Fruit fly (Drosophila melanogaster) whole organism, embryonic: ENCODE measurements around the gene Pa1.

Experiments
- Abd-B ChIP-seq: fragments of 200-800 bp; sonication (Bioruptor generic); optimal IDR thresholded peaks from 2 replicates; lab custom pipeline; 2018; ENCODE audit warnings: missing biosample characterization, mild to moderate bottlenecking, missing genetic modification characterization, moderate library complexity
- Adf1 ChIP-seq: fragments of 200-800 bp; sonication (Bioruptor generic); IDR thresholded peaks from 2 replicates; pipeline ENCODE4 v1.3.6; 2022; ENCODE audit warnings: missing biosample characterization, missing genetic modification characterization
- Atf6 ChIP-seq: fragments of 200-800 bp; sonication (Bioruptor generic); IDR thresholded peaks from 2 replicates; pipeline ENCODE4 v1.3.6; 2022; ENCODE audit warnings: missing biosample characterization, missing genetic modification characterization
- BEAF-32 ChIP-seq: fragments of 200-800 bp; sonication (Bioruptor generic); optimal IDR thresholded peaks from 3 replicates; lab custom pipeline; 2017; ENCODE audit warnings: missing biosample characterization, missing genetic modification characterization, mild to moderate bottlenecking, moderate library complexity, missing genetic modification reagents
- C15 ChIP-seq: fragments of 200-800 bp; sonication (Bioruptor generic); IDR thresholded peaks from 3 replicates; pipeline ENCODE4 v1.3.6; 2022; ENCODE audit warnings: missing biosample characterization, missing genetic modification characterization
- CG10959 ChIP-seq: fragments of 200-800 bp; sonication (Bioruptor generic); IDR thresholded peaks from 2 replicates; pipeline ENCODE4 v1.3.6; 2022; ENCODE audit warnings: missing biosample characterization, missing genetic modification characterization
- CG11696 ChIP-seq: fragments of 200-800 bp; sonication (Bioruptor generic); IDR thresholded peaks from 2 replicates; pipeline ENCODE4 v1.3.6; 2022; ENCODE audit warnings: missing biosample characterization, missing genetic modification characterization
- CG12391 ChIP-seq: fragments of 200-800 bp; sonication (Bioruptor generic); optimal IDR thresholded peaks from 3 replicates; lab custom pipeline; 2018; ENCODE audit warnings: missing biosample characterization, mild to moderate bottlenecking, missing genetic modification characterization, moderate library complexity
- CG13775 ChIP-seq: fragments of 200-800 bp; sonication (Bioruptor generic); optimal IDR thresholded peaks from 3 replicates; lab custom pipeline; 2017; ENCODE audit warnings: missing biosample characterization, mild to moderate bottlenecking, missing genetic modification characterization
- CG15601 ChIP-seq: fragments of 200-800 bp; sonication (Bioruptor generic); optimal IDR thresholded peaks from 3 replicates; lab custom pipeline; 2019; ENCODE audit warnings: missing biosample characterization, mild to moderate bottlenecking, missing genetic modification characterization, moderate library complexity
- CG1647 ChIP-seq: fragments of 200-800 bp; sonication (Bioruptor generic); optimal IDR thresholded peaks from 3 replicates; lab custom pipeline; 2016; ENCODE audit warnings: missing biosample characterization, missing genetic modification characterization
- CG17385 ChIP-seq: fragments of 200-800 bp; sonication (Bioruptor generic); optimal IDR thresholded peaks from 3 replicates; lab custom pipeline; 2018; ENCODE audit warnings: missing biosample characterization, mild to moderate bottlenecking, missing genetic modification characterization
- CG17802 ChIP-seq: fragments of 200-800 bp; sonication (Bioruptor generic); optimal IDR thresholded peaks from 2 replicates; lab custom pipeline; 2018; ENCODE audit warnings: missing biosample characterization, mild to moderate bottlenecking, missing genetic modification characterization, moderate library complexity
- CG1792 ChIP-seq: fragments of 200-800 bp; sonication (Bioruptor generic); optimal IDR thresholded peaks from 2 replicates; lab custom pipeline; 2016; ENCODE audit warnings: missing biosample characterization, missing genetic modification characterization
- CG30403 ChIP-seq: fragments of 200-800 bp; sonication (Bioruptor generic); optimal IDR thresholded peaks from 3 replicates; lab custom pipeline; 2016; ENCODE audit warnings: missing biosample characterization, missing genetic modification characterization
- CG4360 ChIP-seq: fragments of 200-800 bp; sonication (Bioruptor generic); IDR thresholded peaks from 2 replicates; pipeline ENCODE4 v1.3.6; 2022; ENCODE audit warnings: missing biosample characterization, missing genetic modification characterization
- CG7745 ChIP-seq: fragments of 200-800 bp; sonication (Bioruptor generic); optimal IDR thresholded peaks from 2 replicates; lab custom pipeline; 2018; ENCODE audit warnings: missing biosample characterization, mild to moderate bottlenecking, missing genetic modification characterization, moderate library complexity
- CG9727 ChIP-seq: fragments of 200-800 bp; sonication (Bioruptor generic); optimal IDR thresholded peaks from 3 replicates; lab custom pipeline; 2017; ENCODE audit warnings: missing biosample characterization, mild to moderate bottlenecking, missing genetic modification characterization
- CHES-1-like ChIP-seq: fragments of 200-800 bp; sonication (Bioruptor generic); optimal IDR thresholded peaks from 2 replicates; lab custom pipeline; 2016; ENCODE audit warnings: missing biosample characterization, missing genetic modification characterization
- D19A ChIP-seq: fragments of 200-800 bp; optimal IDR thresholded peaks from 3 replicates; lab custom pipeline; 2019; ENCODE audit warnings: missing biosample characterization, mild to moderate bottlenecking, missing genetic modification characterization, moderate library complexity
- E2f2 ChIP-seq: fragments of 200-800 bp; sonication (Bioruptor generic); IDR thresholded peaks from 2 replicates; pipeline ENCODE4 v1.3.6; 2022; ENCODE audit warnings: missing biosample characterization, missing genetic modification characterization
- Eip74EF ChIP-seq, 2 experiments: fragments of 200-800 bp in 1 of 2; fragments of >200 bp in 1 of 2; sonication (Bioruptor generic) in 1 of 2; optimal IDR thresholded peaks; 2 replicates each; lab custom pipeline; 2017 to 2019; ENCODE audit warnings: missing biosample characterization in 2 of 2, missing genetic modification characterization in 2 of 2, mild to moderate bottlenecking in 1 of 2, moderate library complexity in 1 of 2
- Fer3 ChIP-seq: fragments of 200-800 bp; sonication (Bioruptor generic); optimal IDR thresholded peaks from 2 replicates; lab custom pipeline; 2018; ENCODE audit warnings: missing biosample characterization, mild to moderate bottlenecking, missing genetic modification characterization, moderate library complexity
- Hr39 ChIP-seq: fragments of >200 bp; optimal IDR thresholded peaks from 2 replicates; lab custom pipeline; 2017
- Hr51 ChIP-seq, 2 experiments: fragments of 200-800 bp; sonication (Bioruptor generic); optimal IDR thresholded peaks; 2 replicates in 1 of 2; 3 replicates in 1 of 2; lab custom pipeline; 2016 to 2018; ENCODE audit warnings: missing biosample characterization in 2 of 2, missing genetic modification characterization in 2 of 2, mild to moderate bottlenecking in 1 of 2, moderate library complexity in 1 of 2
- Lpt ChIP-seq: fragments of >200 bp; optimal IDR thresholded peaks from 2 replicates; lab custom pipeline; 2018; ENCODE audit warnings: missing biosample characterization, missing genetic modification characterization
- NFAT ChIP-seq: fragments of 200-800 bp; sonication (Bioruptor generic); IDR thresholded peaks from 2 replicates; pipeline ENCODE4 v1.3.6; 2022; ENCODE audit warnings: missing biosample characterization, missing genetic modification characterization
- NK7.1 ChIP-seq: fragments of 200-800 bp; sonication (Bioruptor generic); optimal IDR thresholded peaks from 3 replicates; lab custom pipeline; 2016; ENCODE audit warnings: missing biosample characterization, missing genetic modification characterization
- Nf-YC ChIP-seq: fragments of 200-800 bp; optimal IDR thresholded peaks from 3 replicates; lab custom pipeline; 2019; ENCODE audit warnings: missing biosample characterization, mild to moderate bottlenecking, missing genetic modification characterization, moderate library complexity
- Poxn ChIP-seq: fragments of 200-800 bp; sonication (Bioruptor generic); IDR thresholded peaks from 2 replicates; pipeline ENCODE4 v1.3.6; 2022; ENCODE audit warnings: missing biosample characterization, missing genetic modification characterization
- Stat92E ChIP-seq, 3 experiments: fragments of >200 bp in 2 of 3; fragments of 200-800 bp in 1 of 3; sonication (Bioruptor generic) in 1 of 3; optimal IDR thresholded peaks; 2 replicates each; lab custom pipeline; 2017 to 2019; ENCODE audit warnings: missing biosample characterization in 3 of 3, missing genetic modification characterization in 3 of 3, mild to moderate bottlenecking in 1 of 3, moderate library complexity in 1 of 3
- TFAM ChIP-seq: fragments of 200-800 bp; sonication (Bioruptor generic); optimal IDR thresholded peaks from 2 replicates; lab custom pipeline; 2017; ENCODE audit warnings: missing biosample characterization, missing genetic modification characterization, inconsistent platforms
- ara ChIP-seq: fragments of 200-800 bp; sonication (Bioruptor generic); IDR thresholded peaks from 2 replicates; pipeline ENCODE4 v1.3.6; 2022; ENCODE audit warnings: missing biosample characterization, missing genetic modification characterization
- emc ChIP-seq: fragments of 200-800 bp; sonication (Bioruptor generic); optimal IDR thresholded peaks from 2 replicates; lab custom pipeline; 2016; ENCODE audit warnings: missing biosample characterization, missing genetic modification characterization
- esg ChIP-seq: fragments of 200-800 bp; sonication (Bioruptor generic); conservative IDR thresholded peaks from 2 replicates; pipeline ENCODE4 v1.3.6; 2022; ENCODE audit warnings: missing biosample characterization, missing genetic modification characterization
- hbn ChIP-seq: fragments of 200-800 bp; sonication (Bioruptor generic); IDR thresholded peaks from 2 replicates; pipeline ENCODE4 v1.3.6; 2022; ENCODE audit warnings: missing biosample characterization, missing genetic modification characterization; ENCODE audit not compliant: partially characterized antibody
- hkb ChIP-seq, 2 experiments: fragments of 200-800 bp in 1 of 2; fragments of >200 bp in 1 of 2; sonication (Bioruptor generic) in 1 of 2; IDR thresholded peaks in 1 of 2; optimal IDR thresholded peaks in 1 of 2; 2 replicates each; pipeline versions ENCODE4 v1.3.6 to Lab custom; 2017 to 2022; ENCODE audit warnings: missing biosample characterization in 1 of 2, missing genetic modification characterization in 1 of 2
- mirr ChIP-seq: fragments of 200-800 bp; sonication (Bioruptor generic); optimal IDR thresholded peaks from 3 replicates; lab custom pipeline; 2018; ENCODE audit warnings: missing biosample characterization, mild to moderate bottlenecking, missing genetic modification characterization
- p53 ChIP-seq: fragments of 200-800 bp; sonication (Bioruptor generic); optimal IDR thresholded peaks from 2 replicates; lab custom pipeline; 2016; ENCODE audit warnings: missing biosample characterization, missing genetic modification characterization
- shn ChIP-seq: fragments of 200-800 bp; sonication (Bioruptor generic); optimal IDR thresholded peaks from 3 replicates; lab custom pipeline; 2016; ENCODE audit warnings: missing biosample characterization, missing genetic modification characterization
- sug ChIP-seq: fragments of 200-800 bp; optimal IDR thresholded peaks from 2 replicates; lab custom pipeline; 2019; ENCODE audit warnings: missing biosample characterization, mild to moderate bottlenecking, missing genetic modification characterization, moderate library complexity
- tna ChIP-seq: fragments of 200-800 bp; sonication (Bioruptor generic); IDR thresholded peaks from 2 replicates; pipeline ENCODE4 v1.3.6; 2022; ENCODE audit warnings: missing biosample characterization, missing genetic modification characterization; ENCODE audit not compliant: partially characterized antibody
- trh ChIP-seq: fragments of 200-800 bp; sonication (Bioruptor generic); optimal IDR thresholded peaks from 2 replicates; lab custom pipeline; 2016; ENCODE audit warnings: missing biosample characterization, missing genetic modification characterization
- tx ChIP-seq: fragments of 200-800 bp; sonication (Bioruptor generic); optimal IDR thresholded peaks from 2 replicates; lab custom pipeline; 2016; ENCODE audit warnings: missing biosample characterization, missing genetic modification characterization
- vnd ChIP-seq: fragments of 200-800 bp; sonication (Bioruptor generic); IDR thresholded peaks from 3 replicates; pipeline ENCODE4 v1.3.6; 2022; ENCODE audit warnings: missing biosample characterization, missing genetic modification characterization; ENCODE audit not compliant: partially characterized antibody
- wor ChIP-seq: fragments of 200-800 bp; sonication (Bioruptor generic); IDR thresholded peaks from 2 replicates; pipeline ENCODE4 v1.3.6; 2022; ENCODE audit warnings: missing biosample characterization, missing genetic modification characterization
- yki ChIP-seq: fragments of >200 bp; optimal IDR thresholded peaks from 3 replicates; lab custom pipeline; 2018
- zen ChIP-seq: fragments of 200-800 bp; sonication (Bioruptor generic); optimal IDR thresholded peaks from 3 replicates; lab custom pipeline; 2018; ENCODE audit warnings: missing biosample characterization, mild to moderate bottlenecking, missing genetic modification characterization, moderate library complexity

Pa1 gene

DNA sequence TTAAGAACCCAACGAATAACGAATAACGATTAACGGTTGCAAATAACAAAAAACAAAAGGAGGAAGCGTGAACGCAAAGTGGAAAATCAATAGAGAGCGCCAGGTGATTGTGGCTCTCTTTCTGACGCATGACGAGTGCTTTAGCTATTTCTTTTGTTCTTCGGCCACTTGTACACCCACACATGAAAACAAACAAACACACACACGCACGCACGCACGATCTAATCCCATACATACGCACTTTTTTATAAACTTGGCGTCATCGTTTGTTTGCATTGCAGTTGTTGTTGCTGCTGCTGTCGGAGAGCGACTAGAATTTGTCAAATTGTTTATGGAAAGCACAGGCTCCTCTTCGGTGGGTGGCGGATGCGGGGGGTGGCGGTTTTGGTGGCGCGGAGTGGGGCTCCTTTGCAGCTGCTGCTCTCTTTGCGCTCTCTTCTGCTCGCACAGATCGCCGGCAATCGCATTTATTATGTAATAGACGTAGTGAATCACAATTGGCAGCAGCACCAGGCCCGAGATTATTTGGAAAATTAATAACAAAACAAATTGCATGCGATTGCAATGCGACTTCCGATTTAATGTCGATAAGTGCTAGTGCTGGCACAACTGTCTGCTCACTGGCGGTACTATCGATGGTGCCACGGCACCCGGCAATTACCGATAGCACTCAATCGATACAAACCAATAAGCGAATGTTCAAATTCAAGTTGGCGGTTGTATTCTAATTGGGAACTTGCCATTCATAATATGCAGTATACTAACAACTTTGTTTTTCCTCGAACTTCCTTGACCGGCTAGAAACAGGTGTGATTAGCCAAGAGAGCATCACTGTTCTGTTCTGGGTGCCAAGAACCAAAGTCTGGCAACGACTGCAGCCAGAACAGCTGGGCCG lies 19.8 kb upstream of the Pa1 start (continued):
- no peak for TF ChIP-seq CG9727 (GFP tag; lab: Kevin White, UChicago)
- no peak for TF ChIP-seq CG7745
- peak; percentile 41 for TF ChIP-seq zen (tag; lab: Kevin White, UChicago)
- no peak for TF ChIP-seq Fer3
- peak; percentile 56 for TF ChIP-seq sug (tag; lab: Kevin White, UChicago)
- no peak for TF ChIP-seq Eip74EF (GFP tag; optimal IDR thresholded peaks at IDR 0.05; lab: Kevin White, UChicago)
- TF ChIP-seq NK7.1 (GFP tag; lab: Kevin White, UChicago): peak; percentile 24
- TF ChIP-seq Poxn: no peak
- peak; percentile 53 for TF ChIP-seq Abd-B (GFP tag; lab: Kevin White, UChicago)
- TF ChIP-seq trh (GFP tag; lab: Kevin White, UChicago): no peak
- no peak for TF ChIP-seq C15 (GFP tag; lab: Robert Waterston, UW)
- TF ChIP-seq CG1647: peak; percentile 37
- TF ChIP-seq CG13775 (GFP tag; lab: Kevin White, UChicago): peak; percentile 40
- peak; percentile 8 for TF ChIP-seq Nf-YC (tag; lab: Kevin White, UChicago)
- TF ChIP-seq D19A (tag; lab: Kevin White, UChicago): no peak
- TF ChIP-seq CHES-1-like (GFP tag; lab: Kevin White, UChicago): peak; percentile 72
- peak; percentile 48 for TF ChIP-seq tx
- TF ChIP-seq CG17802: no peak
- TF ChIP-seq CG4360 (GFP tag; lab: Robert Waterston, UW): peak; percentile 52; the same call in 1 of the 2 replicates
- TF ChIP-seq CG30403 (GFP tag; lab: Kevin White, UChicago): peak; percentile 58
- TF ChIP-seq NFAT (GFP tag; lab: Robert Waterston, UW): peak; percentile 55; the same call in 1 of the 2 replicates
- peak; percentile 63 for TF ChIP-seq CG12391
- TF ChIP-seq hbn (GFP tag; lab: Robert Waterston, UW): peak; percentile 82
- TF ChIP-seq CG15601 (tag; lab: Kevin White, UChicago): peak; percentile 36
- TF ChIP-seq Lpt (GFP tag; lab: Kevin White, UChicago): no peak
- no peak for TF ChIP-seq TFAM
- TF ChIP-seq Stat92E (GFP tag; optimal IDR thresholded peaks at IDR 0.05; lab: Kevin White, UChicago): peak in 1 of 3 experiments; percentile 12
- TF ChIP-seq esg: peak; percentile 27; the same call in 1 of the 2 replicates
- TF ChIP-seq yki (lab: Kevin White, UChicago): no peak
- peak; percentile 91 for TF ChIP-seq vnd (GFP tag; lab: Robert Waterston, UW)
- TF ChIP-seq ara (GFP tag; lab: Robert Waterston, UW): no peak
- peak; percentile 45 for TF ChIP-seq shn (GFP tag; lab: Kevin White, UChicago)
- peak; percentile 74 for TF ChIP-seq E2f2
- no peak for TF ChIP-seq wor
- TF ChIP-seq emc (GFP tag; lab: Kevin White, UChicago): no peak
- no peak for TF ChIP-seq CG11696 (GFP tag; lab: Robert Waterston, UW)
- TF ChIP-seq Adf1 (GFP tag; lab: Robert Waterston, UW): no peak; the same call in 1 of the 2 replicates
- peak; percentile 52; the same call in 1 of the 2 replicates for TF ChIP-seq Atf6 (GFP tag; lab: Robert Waterston, UW)
- peak; percentile 82 for TF ChIP-seq tna (GFP tag; lab: Robert Waterston, UW)
- TF ChIP-seq hkb (optimal IDR thresholded peaks at IDR 0.05; lab: Kevin White, UChicago): peak; percentile 68
- no peak for TF ChIP-seq hkb (GFP tag; IDR thresholded peaks at IDR 0.05; lab: Robert Waterston, UW)
- TF ChIP-seq CG1792 (GFP tag; lab: Kevin White, UChicago): peak; percentile 2
- no peak for TF ChIP-seq Hr39 (lab: Kevin White, UChicago)
- TF ChIP-seq CG17385 (GFP tag; lab: Kevin White, UChicago): peak; percentile 14
- peak; percentile 61 for TF ChIP-seq mirr (GFP tag; lab: Kevin White, UChicago)
- TF ChIP-seq CG10959: no peak
- TF ChIP-seq BEAF-32 (GFP tag; lab: Kevin White, UChicago): peak; percentile 93
- TF ChIP-seq Hr51 (GFP tag; optimal IDR thresholded peaks at IDR 0.05; lab: Kevin White, UChicago): peak in 1 of 2 experiments; percentile 44
- TF ChIP-seq p53 (GFP tag; lab: Kevin White, UChicago): no peak
